Fruit fly (Drosophila melanogaster): Measurements from ENCODE around the gene PIG-F.
A peak's percentile ranks its signal among the peaks of the same experiment; 100 is the strongest.

PIG-F gene

DNA sequence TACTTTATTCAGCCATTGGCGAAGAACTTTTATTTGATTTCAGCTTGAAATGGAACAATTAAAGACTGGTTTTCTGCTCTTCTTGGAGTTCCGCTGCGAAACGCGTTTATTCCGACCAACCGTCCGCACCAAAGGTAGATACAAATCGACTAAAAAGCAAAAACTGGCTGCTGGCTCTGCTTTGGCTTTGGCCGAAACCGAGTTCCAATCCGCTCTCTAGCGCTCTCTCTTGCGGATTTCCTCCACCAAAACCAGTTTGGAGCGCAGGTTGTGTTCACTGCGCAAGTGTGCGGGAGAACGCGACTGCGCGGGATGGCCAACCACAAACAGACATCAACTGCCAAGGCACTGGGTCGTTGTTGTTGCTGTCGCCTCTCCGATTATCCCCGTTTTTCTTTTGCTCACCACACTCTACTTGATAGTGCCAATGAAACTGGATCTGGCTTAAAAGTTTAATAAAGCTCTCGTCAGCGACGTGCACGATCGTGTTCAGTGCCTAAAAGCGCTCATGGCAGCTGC is 23.3 kb downstream of the PIG-F start, which contains the start of gene wnd (continued):
- TF ChIP-seq CG42726 (GFP tag; IDR thresholded peaks at IDR 0.05; ENCODE audit: partially characterized antibody), result no peak
- no peak for TF ChIP-seq fd3F (GFP tag; optimal IDR thresholded peaks at IDR 0.05)
- no peak for TF ChIP-seq lov (optimal IDR thresholded peaks at IDR 0.05)
- TF ChIP-seq lov (GFP tag; IDR thresholded peaks at IDR 0.05), result no peak
- TF ChIP-seq Optix (GFP tag; IDR thresholded peaks at IDR 0.05), result no peak
- no peak for TF ChIP-seq MESR4 (GFP tag; optimal IDR thresholded peaks at IDR 0.05)
- TF ChIP-seq ken (GFP tag; IDR thresholded peaks at IDR 0.05), result no peak
- no peak for TF ChIP-seq CG6175 (GFP tag; IDR thresholded peaks at IDR 0.05)
- no peak; the same call in 2 of the 3 replicates for TF ChIP-seq Opbp (GFP tag; IDR thresholded peaks at IDR 0.05; ENCODE audit: partially characterized antibody)
- peak; percentile 0 for TF ChIP-seq CG10543 (GFP tag; optimal IDR thresholded peaks at IDR 0.05)
- TF ChIP-seq gcm (GFP tag; optimal IDR thresholded peaks at IDR 0.05), result no peak
- TF ChIP-seq tio (GFP tag; optimal IDR thresholded peaks at IDR 0.05), result no peak
- TF ChIP-seq kah (GFP tag; optimal IDR thresholded peaks at IDR 0.05), result no peak
- no peak for TF ChIP-seq Chrac-16 (GFP tag; optimal IDR thresholded peaks at IDR 0.05)
- TF ChIP-seq CG17802 (tag; optimal IDR thresholded peaks at IDR 0.05), result no peak
- TF ChIP-seq wdn (GFP tag; IDR thresholded peaks at IDR 0.05), result no peak
- no peak for TF ChIP-seq Oli (tag; optimal IDR thresholded peaks at IDR 0.05)
- no peak for TF ChIP-seq gsb (GFP tag; IDR thresholded peaks at IDR 0.05)
- no peak for TF ChIP-seq CoRest (tag; optimal IDR thresholded peaks at IDR 0.05)
- TF ChIP-seq vvl (GFP tag; IDR thresholded peaks at IDR 0.05), result peak; percentile 47; the same call in 1 of the 2 replicates
- no peak for TF ChIP-seq hb (GFP tag; IDR thresholded peaks at IDR 0.05; ENCODE audit: partially characterized antibody)
- TF ChIP-seq CG6854 (GFP tag; optimal IDR thresholded peaks at IDR 0.05), result no peak
- no peak for TF ChIP-seq kay (GFP tag; optimal IDR thresholded peaks at IDR 0.05)
- no peak for TF ChIP-seq Vsx1 (GFP tag; optimal IDR thresholded peaks at IDR 0.05)
- peak; percentile 84 for TF ChIP-seq kni (GFP tag; optimal IDR thresholded peaks at IDR 0.05)
- no peak for TF ChIP-seq CG13296 (GFP tag; optimal IDR thresholded peaks at IDR 0.05)
- TF ChIP-seq CG4328 (GFP tag; optimal IDR thresholded peaks at IDR 0.05), result no peak
- no peak for TF ChIP-seq CG9437 (GFP tag; optimal IDR thresholded peaks at IDR 0.05)
- peak; percentile 82 for TF ChIP-seq sens (GFP tag)
- no peak for TF ChIP-seq CG3281 (GFP tag; optimal IDR thresholded peaks at IDR 0.05)
- no peak for TF ChIP-seq corto (GFP tag; optimal IDR thresholded peaks at IDR 0.05)
- no peak for TF ChIP-seq CG9797 (GFP tag; optimal IDR thresholded peaks at IDR 0.05)
- no peak for TF ChIP-seq Ets65A (GFP tag)
- no peak for TF ChIP-seq mam (GFP tag; optimal IDR thresholded peaks at IDR 0.05)
- no peak for TF ChIP-seq CG33213 (GFP tag; optimal IDR thresholded peaks at IDR 0.05)
- TF ChIP-seq chm (GFP tag; IDR thresholded peaks at IDR 0.05), result no peak; the same call in 1 of the 2 replicates
- no peak for TF ChIP-seq HLH54F (GFP tag; optimal IDR thresholded peaks at IDR 0.05)
- no peak for TF ChIP-seq CG4820 (GFP tag; optimal IDR thresholded peaks at IDR 0.05)
- TF ChIP-seq Hr39 (optimal IDR thresholded peaks at IDR 0.05), result no peak
- TF ChIP-seq schlank (tag; optimal IDR thresholded peaks at IDR 0.05), result no peak
- TF ChIP-seq slbo (GFP tag; IDR thresholded peaks at IDR 0.05), result no peak
- no peak for TF ChIP-seq peb (GFP tag; IDR thresholded peaks at IDR 0.05)

DNA sequence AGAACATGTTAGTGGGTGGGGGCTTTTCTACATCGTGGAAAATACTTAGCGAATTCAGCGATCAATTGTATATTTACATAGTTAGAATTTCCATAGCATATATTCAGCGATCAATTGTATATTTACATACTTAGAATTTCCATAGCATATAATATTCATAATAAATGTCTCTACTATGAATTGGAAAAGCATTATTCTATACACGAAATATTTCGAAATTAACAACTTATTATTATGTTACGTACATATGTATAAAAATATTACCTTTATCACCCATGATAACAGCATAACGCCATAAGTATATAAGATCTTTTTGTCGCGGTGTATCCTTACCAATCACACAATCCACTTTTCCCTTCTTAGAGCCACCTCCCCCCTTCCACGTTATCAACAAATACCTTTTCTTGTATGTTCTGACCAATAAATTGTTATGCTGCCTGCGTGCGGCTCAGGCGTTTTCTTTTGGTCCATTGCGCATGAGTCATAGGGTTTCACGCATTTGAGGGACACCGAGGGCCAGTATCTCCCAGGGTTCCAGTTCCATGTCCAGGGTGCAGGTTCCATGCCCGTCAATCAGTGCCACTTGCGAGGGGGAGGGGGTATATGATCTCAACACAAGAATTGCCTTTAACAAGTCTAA is 24.7 kb downstream of the PIG-F start:
- TF ChIP-seq bsh (GFP tag; optimal IDR thresholded peaks at IDR 0.05) (peak in 1 of 2 experiments; percentile 75), ERR (GFP tag; optimal IDR thresholded peaks at IDR 0.05) (no peak), CG2199 (GFP tag; IDR thresholded peaks at IDR 0.05) (peak; percentile 27; the same call in 1 of the 3 replicates), Taf1 (GFP tag; IDR thresholded peaks at IDR 0.05) (no peak), slbo (GFP tag; IDR thresholded peaks at IDR 0.05) (no peak), cwo (GFP tag; optimal IDR thresholded peaks at IDR 0.05) (no peak), crc (GFP tag; optimal IDR thresholded peaks at IDR 0.05) (no peak), hkb (optimal IDR thresholded peaks at IDR 0.05) (no peak), hkb (GFP tag; IDR thresholded peaks at IDR 0.05) (no peak), az2 (GFP tag; optimal IDR thresholded peaks at IDR 0.05) (peak; percentile 42), CG18476 (GFP tag; optimal IDR thresholded peaks at IDR 0.05) (peak; percentile 7), CG11504 (tag; optimal IDR thresholded peaks at IDR 0.05) (peak; percentile 47), Xbp1 (GFP tag; optimal IDR thresholded peaks at IDR 0.05) (peak; percentile 9)

Data from whole organism, embryonic.